Worm (Caenorhabditis elegans): ENCODE measurements around the gene pqn-75.

- peak; percentile 7 for TF ChIP-seq snu-23 (GFP tag; optimal IDR thresholded peaks at IDR 0.05)
- no peak for TF ChIP-seq lin-39 (tag; optimal IDR thresholded peaks at IDR 0.05)
- no peak for TF ChIP-seq blmp-1 (tag; optimal IDR thresholded peaks at IDR 0.05)
- TF ChIP-seq ama-1 (optimal IDR thresholded peaks at IDR 0.05): no peak
- TF ChIP-seq unc-62 (GFP tag; optimal IDR thresholded peaks at IDR 0.05): no peak
- TF ChIP-seq tbx-2 (tag; optimal IDR thresholded peaks at IDR 0.05): no peak
- TF ChIP-seq fos-1 (tag; optimal IDR thresholded peaks at IDR 0.05): no peak
- TF ChIP-seq elt-2 (tag; optimal IDR thresholded peaks at IDR 0.05): no peak
- TF ChIP-seq skn-1 (tag; optimal IDR thresholded peaks at IDR 0.05): no peak
- no peak for TF ChIP-seq zag-1 (tag; optimal IDR thresholded peaks at IDR 0.05)
- no peak for TF ChIP-seq egl-13 (tag; optimal IDR thresholded peaks at IDR 0.05)
- no peak for TF ChIP-seq aly-2 (tag; optimal IDR thresholded peaks at IDR 0.05)
- no peak for TF ChIP-seq nhr-12 (tag; optimal IDR thresholded peaks at IDR 0.05)
- peak; percentile 40 for TF ChIP-seq pag-3 (tag; optimal IDR thresholded peaks at IDR 0.05; ENCODE audit: borderline replicate concordance, insufficient read depth)
These were observed 27.6 kb downstream of the pqn-75 start for ce11 chrIV:4099773-4100172.
